Worm (Caenorhabditis elegans): ENCODE measurements around the gene T05B11.4.

DNA sequence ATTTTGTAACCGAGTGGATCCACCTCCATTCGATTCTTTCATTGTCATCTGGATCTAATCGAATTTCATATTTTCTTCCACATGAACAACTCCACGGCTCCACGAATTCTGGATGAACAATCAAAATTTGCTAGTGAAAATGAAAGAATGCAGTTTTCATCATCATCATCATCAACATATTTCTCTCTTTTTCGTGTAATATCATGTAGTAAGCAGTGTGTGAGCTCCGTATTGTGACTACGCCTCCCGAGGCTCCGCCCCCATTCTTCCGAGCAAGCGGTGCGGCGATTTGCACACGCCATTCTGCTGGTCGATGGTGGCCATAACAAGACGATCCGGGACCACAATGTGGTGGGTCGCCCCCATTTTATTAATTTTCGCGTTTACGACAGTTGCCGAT is 43.6 kb upstream of the T05B11.4 start, which contains the start of gene ZK742.7:
- TF ChIP-seq zag-1 (tag; optimal IDR thresholded peaks at IDR 0.05) (no peak), nhr-11 (tag; optimal IDR thresholded peaks at IDR 0.05) (no peak), lin-15B (tag; optimal IDR thresholded peaks at IDR 0.05) (no peak)
